In the genomic region with DNA sequence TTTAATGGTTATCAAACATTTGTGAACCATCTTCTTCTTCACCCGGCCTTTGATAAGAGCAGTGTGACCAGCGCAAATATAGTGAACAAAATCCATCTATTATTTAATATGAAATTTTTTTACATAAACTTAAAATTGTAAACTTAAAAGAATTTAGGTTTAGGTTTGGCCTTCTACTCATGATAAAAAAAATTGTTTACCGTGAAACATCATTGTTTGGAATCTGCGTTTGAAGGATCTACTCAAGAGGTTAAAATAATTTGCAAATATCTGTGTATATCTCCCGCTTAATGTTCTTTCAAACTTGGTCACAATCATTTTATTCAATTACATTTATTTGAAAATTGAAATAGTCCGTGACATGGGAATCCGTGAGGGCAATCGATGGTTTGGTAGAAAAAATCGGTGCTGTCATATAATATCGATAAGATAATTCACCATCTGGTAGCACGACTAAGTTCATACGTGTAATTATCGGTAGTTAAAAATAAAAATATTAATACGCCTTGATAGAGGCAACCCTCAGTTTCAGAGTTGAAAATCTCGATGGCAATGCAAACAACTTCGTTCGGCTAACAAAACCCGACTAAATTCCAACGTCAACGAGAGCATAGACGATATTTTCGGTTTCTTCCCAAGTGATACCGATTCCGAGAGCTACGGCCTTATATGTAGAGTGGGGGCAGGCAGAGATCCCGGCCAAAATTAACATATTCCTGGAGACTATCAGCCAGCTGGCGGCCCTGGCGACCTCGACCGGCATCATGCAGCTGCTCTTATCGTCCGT, we compare ENCODE assay signal across 1 fruit fly cellular context.
TF ChIP-seq lines count a peak whose summit lies in the region.

Gene betaGlu (minus strand): TSS at position 59 of the 787 bp plus-strand sequence.
Gene sip3 (plus strand): TSS at position 430 of the 787 bp plus-strand sequence.

TF ChIP-seq in whole organism, embryonic, 481 proteins besides CTCF, POLR2A, EP300 and RAD21 (continued from another document and continues in another):
- peak; percentile 93 for TF ChIP-seq tna (GFP tag; IDR thresholded peaks at IDR 0.05; lab: Robert Waterston, UW; ENCODE audit: partially characterized antibody)
- TF ChIP-seq Ets97D (GFP tag; optimal IDR thresholded peaks at IDR 0.05; lab: Kevin White, UChicago), result peak; percentile 47
- no peak for TF ChIP-seq tgo (GFP tag; IDR thresholded peaks at IDR 0.05; lab: Robert Waterston, UW)
- TF ChIP-seq emc (GFP tag; optimal IDR thresholded peaks at IDR 0.05; lab: Kevin White, UChicago), result no peak
- no peak for TF ChIP-seq kay (GFP tag; optimal IDR thresholded peaks at IDR 0.05; lab: Kevin White, UChicago)
- peak; percentile 12 for TF ChIP-seq CG9437 (GFP tag; optimal IDR thresholded peaks at IDR 0.05; lab: Kevin White, UChicago)
- TF ChIP-seq lbe (GFP tag; optimal IDR thresholded peaks at IDR 0.05; lab: Kevin White, UChicago), result peak; percentile 59
- TF ChIP-seq CG3995 (GFP tag; optimal IDR thresholded peaks at IDR 0.05; lab: Kevin White, UChicago), result peak; percentile 87
- no peak for TF ChIP-seq Hmx (GFP tag; optimal IDR thresholded peaks at IDR 0.05; lab: Kevin White, UChicago)
- peak; percentile 44 for TF ChIP-seq Abd-B (GFP tag; optimal IDR thresholded peaks at IDR 0.05; lab: Kevin White, UChicago)
- TF ChIP-seq vvl (GFP tag; IDR thresholded peaks at IDR 0.05; lab: Robert Waterston, UW), result no peak
- TF ChIP-seq Nf-YC (tag; optimal IDR thresholded peaks at IDR 0.05; lab: Kevin White, UChicago), result peak; percentile 40
- TF ChIP-seq wor (GFP tag; IDR thresholded peaks at IDR 0.05; lab: Robert Waterston, UW), result no peak
- TF ChIP-seq Blimp-1 (GFP tag; optimal IDR thresholded peaks at IDR 0.05; lab: Kevin White, UChicago), result no peak
- TF ChIP-seq mld (GFP tag; IDR thresholded peaks at IDR 0.05; lab: Robert Waterston, UW; ENCODE audit: partially characterized antibody), result peak; percentile 72; the same call in 2 of the 3 replicates
- TF ChIP-seq sim (GFP tag; IDR thresholded peaks at IDR 0.05; lab: Robert Waterston, UW), result no peak
- peak; percentile 6 for TF ChIP-seq Six4 (GFP tag; optimal IDR thresholded peaks at IDR 0.05; lab: Kevin White, UChicago)
- TF ChIP-seq Fer2 (tag; optimal IDR thresholded peaks at IDR 0.05; lab: Kevin White, UChicago), result no peak
- peak; percentile 42 for TF ChIP-seq Hr3 (GFP tag; optimal IDR thresholded peaks at IDR 0.05; lab: Kevin White, UChicago)
- peak; percentile 93 for TF ChIP-seq knrl (GFP tag; IDR thresholded peaks at IDR 0.05; lab: Robert Waterston, UW; ENCODE audit: partially characterized antibody)
- peak; percentile 40 for TF ChIP-seq CG1603 (tag; optimal IDR thresholded peaks at IDR 0.05; lab: Kevin White, UChicago)
- peak; percentile 91 for TF ChIP-seq ato (GFP tag; IDR thresholded peaks at IDR 0.05; lab: Robert Waterston, UW; ENCODE audit: partially characterized antibody)
- no peak for TF ChIP-seq run (tag; optimal IDR thresholded peaks at IDR 0.05; lab: Kevin White, UChicago)
- no peak for TF ChIP-seq fd3F (GFP tag; optimal IDR thresholded peaks at IDR 0.05; lab: Kevin White, UChicago)
- TF ChIP-seq CG14860 (GFP tag; IDR thresholded peaks at IDR 0.05; lab: Robert Waterston, UW; ENCODE audit: partially characterized antibody), result peak; percentile 90
- no peak for TF ChIP-seq Side (GFP tag; optimal IDR thresholded peaks at IDR 0.05; lab: Kevin White, UChicago)
- no peak for TF ChIP-seq btn (GFP tag; optimal IDR thresholded peaks at IDR 0.05; lab: Kevin White, UChicago)
- no peak for TF ChIP-seq B-H1 (GFP tag; IDR thresholded peaks at IDR 0.05; lab: Robert Waterston, UW)
- no peak for TF ChIP-seq CG10321 (GFP tag; IDR thresholded peaks at IDR 0.05; lab: Robert Waterston, UW)
- no peak for TF ChIP-seq Stat92E (GFP tag; optimal IDR thresholded peaks at IDR 0.05; lab: Kevin White, UChicago)
- TF ChIP-seq CG11504 (tag; optimal IDR thresholded peaks at IDR 0.05; lab: Kevin White, UChicago), result no peak
- TF ChIP-seq BEAF-32 (GFP tag; optimal IDR thresholded peaks at IDR 0.05; lab: Kevin White, UChicago), result peak; percentile 93
- no peak for TF ChIP-seq Trl (optimal IDR thresholded peaks at IDR 0.05; lab: Kevin White, UChicago)
- no peak for TF ChIP-seq Trl (GFP tag; optimal IDR thresholded peaks at IDR 0.05; lab: Kevin White, UChicago)
- no peak for TF ChIP-seq Ada2b (GFP tag; IDR thresholded peaks at IDR 0.05; lab: Robert Waterston, UW)
- no peak for TF ChIP-seq ind (GFP tag; optimal IDR thresholded peaks at IDR 0.05; lab: Kevin White, UChicago)
- no peak for TF ChIP-seq CG18011 (GFP tag; optimal IDR thresholded peaks at IDR 0.05; lab: Kevin White, UChicago)
- TF ChIP-seq Doc2 (GFP tag; IDR thresholded peaks at IDR 0.05; lab: Robert Waterston, UW), result no peak
- peak; percentile 19 for TF ChIP-seq CG13775 (GFP tag; optimal IDR thresholded peaks at IDR 0.05; lab: Kevin White, UChicago)
- peak; percentile 83 for TF ChIP-seq Med (GFP tag; lab: Kevin White, UChicago)
- TF ChIP-seq CG1602 (GFP tag; optimal IDR thresholded peaks at IDR 0.05; lab: Kevin White, UChicago), result peak; percentile 11
- no peak for TF ChIP-seq CG8478 (optimal IDR thresholded peaks at IDR 0.05; lab: Kevin White, UChicago)
- peak; percentile 27; the same call in 1 of the 2 replicates for TF ChIP-seq Rfx (GFP tag; IDR thresholded peaks at IDR 0.05; lab: Robert Waterston, UW)
- TF ChIP-seq CG17385 (GFP tag; optimal IDR thresholded peaks at IDR 0.05; lab: Kevin White, UChicago), result peak; percentile 96
- peak in 1 of 2 experiments; percentile 48 for TF ChIP-seq crp (GFP tag; optimal IDR thresholded peaks at IDR 0.05; lab: Kevin White, UChicago)
- no peak for TF ChIP-seq CG11696 (GFP tag; IDR thresholded peaks at IDR 0.05; lab: Robert Waterston, UW)
- no peak for TF ChIP-seq CG3407 (GFP tag; optimal IDR thresholded peaks at IDR 0.05; lab: Kevin White, UChicago)
- TF ChIP-seq CG15696 (tag; optimal IDR thresholded peaks at IDR 0.05; lab: Kevin White, UChicago), result no peak
- TF ChIP-seq CG12236 (GFP tag; optimal IDR thresholded peaks at IDR 0.05; lab: Kevin White, UChicago), result no peak
- no peak for TF ChIP-seq Ravus (GFP tag; IDR thresholded peaks at IDR 0.05; lab: Robert Waterston, UW)
- TF ChIP-seq CG12391 (tag; optimal IDR thresholded peaks at IDR 0.05; lab: Kevin White, UChicago), result peak; percentile 65
- TF ChIP-seq Doc3 (GFP tag; IDR thresholded peaks at IDR 0.05; lab: Robert Waterston, UW; ENCODE audit: partially characterized antibody), result peak; percentile 82
- TF ChIP-seq Pdp1 (GFP tag; optimal IDR thresholded peaks at IDR 0.05; lab: Kevin White, UChicago), result peak in 1 of 2 experiments; percentile 80
- TF ChIP-seq ftz-f1 (GFP tag; optimal IDR thresholded peaks at IDR 0.05; lab: Kevin White, UChicago), result peak; percentile 8
- TF ChIP-seq CG9932 (GFP tag; IDR thresholded peaks at IDR 0.05; lab: Robert Waterston, UW), result peak; percentile 48; the same call in 1 of the 2 replicates
- peak in 1 of 3 experiments; percentile 46 for TF ChIP-seq lola (GFP tag; optimal IDR thresholded peaks at IDR 0.05; lab: Kevin White, UChicago)
- TF ChIP-seq CG18619 (GFP tag; optimal IDR thresholded peaks at IDR 0.05; lab: Kevin White, UChicago), result no peak
- TF ChIP-seq wek (GFP tag; optimal IDR thresholded peaks at IDR 0.05; lab: Kevin White, UChicago), result no peak
- peak; percentile 25 for TF ChIP-seq grau (tag; optimal IDR thresholded peaks at IDR 0.05; lab: Kevin White, UChicago)
- no peak for TF ChIP-seq ttk (GFP tag; IDR thresholded peaks at IDR 0.05; lab: Robert Waterston, UW)
- peak; percentile 65; the same call in 1 of the 4 replicates for TF ChIP-seq chinmo (GFP tag; IDR thresholded peaks at IDR 0.05; lab: Robert Waterston, UW; ENCODE audit: partially characterized antibody)
- no peak for TF ChIP-seq E2f1 (GFP tag; IDR thresholded peaks at IDR 0.05; lab: Robert Waterston, UW)
- peak; percentile 13 for TF ChIP-seq Hsf (GFP tag; optimal IDR thresholded peaks at IDR 0.05; lab: Kevin White, UChicago)
- TF ChIP-seq unpg (GFP tag; optimal IDR thresholded peaks at IDR 0.05; lab: Kevin White, UChicago), result no peak
- TF ChIP-seq bsh (GFP tag; optimal IDR thresholded peaks at IDR 0.05; lab: Kevin White, UChicago), result no peak
- no peak for TF ChIP-seq gcm (GFP tag; optimal IDR thresholded peaks at IDR 0.05; lab: Kevin White, UChicago)
- peak; percentile 56 for TF ChIP-seq Dp (GFP tag; optimal IDR thresholded peaks at IDR 0.05; lab: Kevin White, UChicago)
- peak; percentile 11 for TF ChIP-seq CG18764 (GFP tag; optimal IDR thresholded peaks at IDR 0.05; lab: Kevin White, UChicago)
- TF ChIP-seq sens (GFP tag; lab: Kevin White, UChicago), result peak; percentile 83
- TF ChIP-seq HmgZ (tag; optimal IDR thresholded peaks at IDR 0.05; lab: Kevin White, UChicago), result peak; percentile 43
- no peak for TF ChIP-seq CG4854 (GFP tag; optimal IDR thresholded peaks at IDR 0.05; lab: Kevin White, UChicago)
- peak; percentile 89 for TF ChIP-seq unc-4 (GFP tag; IDR thresholded peaks at IDR 0.05; lab: Robert Waterston, UW; ENCODE audit: partially characterized antibody)
- TF ChIP-seq CG4617 (GFP tag; optimal IDR thresholded peaks at IDR 0.05; lab: Kevin White, UChicago; ENCODE audit: borderline replicate concordance), result peak; percentile 28
- peak; percentile 21 for TF ChIP-seq dmrt11E (tag; optimal IDR thresholded peaks at IDR 0.05; lab: Kevin White, UChicago)
- no peak for TF ChIP-seq bowl (GFP tag; IDR thresholded peaks at IDR 0.05; lab: Robert Waterston, UW)
- TF ChIP-seq stwl (tag; optimal IDR thresholded peaks at IDR 0.05; lab: Kevin White, UChicago), result peak; percentile 49
- TF ChIP-seq grn (GFP tag; optimal IDR thresholded peaks at IDR 0.05; lab: Kevin White, UChicago), result peak; percentile 22
- TF ChIP-seq CG31441 (GFP tag; IDR thresholded peaks at IDR 0.05; lab: Robert Waterston, UW), result peak; percentile 22; the same call in 1 of the 2 replicates
- peak; percentile 20 for TF ChIP-seq Myb (GFP tag; optimal IDR thresholded peaks at IDR 0.05; lab: Kevin White, UChicago)
- no peak for TF ChIP-seq CG8281 (tag; optimal IDR thresholded peaks at IDR 0.05; lab: Kevin White, UChicago)
- TF ChIP-seq Dip3 (GFP tag; optimal IDR thresholded peaks at IDR 0.05; lab: Kevin White, UChicago), result no peak
- TF ChIP-seq ab (GFP tag; optimal IDR thresholded peaks at IDR 0.05; lab: Kevin White, UChicago), result no peak
- peak; percentile 20 for TF ChIP-seq CG9727 (GFP tag; optimal IDR thresholded peaks at IDR 0.05; lab: Kevin White, UChicago)
- TF ChIP-seq dm (GFP tag; optimal IDR thresholded peaks at IDR 0.05; lab: Kevin White, UChicago), result no peak
- no peak for TF ChIP-seq eve (GFP tag; optimal IDR thresholded peaks at IDR 0.05; lab: Kevin White, UChicago)
- no peak for TF ChIP-seq bcd (GFP tag; optimal IDR thresholded peaks at IDR 0.05; lab: Kevin White, UChicago)
- peak; percentile 4 for TF ChIP-seq CG18476 (GFP tag; optimal IDR thresholded peaks at IDR 0.05; lab: Kevin White, UChicago)
- peak; percentile 15 for TF ChIP-seq mam (GFP tag; optimal IDR thresholded peaks at IDR 0.05; lab: Kevin White, UChicago)
- no peak for TF ChIP-seq ewg (GFP tag; optimal IDR thresholded peaks at IDR 0.05; lab: Kevin White, UChicago)
- TF ChIP-seq CG2116 (GFP tag; optimal IDR thresholded peaks at IDR 0.05; lab: Kevin White, UChicago), result peak; percentile 89
- TF ChIP-seq psq (GFP tag; optimal IDR thresholded peaks at IDR 0.05; lab: Kevin White, UChicago), result no peak
- TF ChIP-seq CG4730 (GFP tag; IDR thresholded peaks at IDR 0.05; lab: Robert Waterston, UW), result no peak
- peak; percentile 3 for TF ChIP-seq CG13624 (GFP tag; optimal IDR thresholded peaks at IDR 0.05; lab: Kevin White, UChicago)
- TF ChIP-seq CG15514 (GFP tag; optimal IDR thresholded peaks at IDR 0.05; lab: Kevin White, UChicago), result peak; percentile 94
- TF ChIP-seq CG31365 (tag; optimal IDR thresholded peaks at IDR 0.05; lab: Kevin White, UChicago), result no peak
- no peak for TF ChIP-seq usp (GFP tag; optimal IDR thresholded peaks at IDR 0.05; lab: Kevin White, UChicago)
- TF ChIP-seq Dref (GFP tag; IDR thresholded peaks at IDR 0.05; lab: Robert Waterston, UW), result peak; percentile 91
- no peak for TF ChIP-seq CG2678 (tag; optimal IDR thresholded peaks at IDR 0.05; lab: Kevin White, UChicago)
- TF ChIP-seq CG1529 (GFP tag; optimal IDR thresholded peaks at IDR 0.05; lab: Kevin White, UChicago), result no peak
- no peak for TF ChIP-seq onecut (GFP tag; IDR thresholded peaks at IDR 0.05; lab: Robert Waterston, UW)
- peak; percentile 91 for TF ChIP-seq Dll (GFP tag; IDR thresholded peaks at IDR 0.05; lab: Robert Waterston, UW; ENCODE audit: partially characterized antibody)
- no peak for TF ChIP-seq gsb (GFP tag; IDR thresholded peaks at IDR 0.05; lab: Robert Waterston, UW)
- TF ChIP-seq Usf (GFP tag; optimal IDR thresholded peaks at IDR 0.05; lab: Kevin White, UChicago), result no peak
- TF ChIP-seq PHDP (tag; optimal IDR thresholded peaks at IDR 0.05; lab: Kevin White, UChicago), result peak; percentile 3
- TF ChIP-seq CG17186 (GFP tag; optimal IDR thresholded peaks at IDR 0.05; lab: Kevin White, UChicago), result peak; percentile 55
- peak; percentile 47 for TF ChIP-seq CG30020 (tag; optimal IDR thresholded peaks at IDR 0.05; lab: Kevin White, UChicago)
- no peak for TF ChIP-seq NK7.1 (GFP tag; optimal IDR thresholded peaks at IDR 0.05; lab: Kevin White, UChicago)
- TF ChIP-seq sug (tag; optimal IDR thresholded peaks at IDR 0.05; lab: Kevin White, UChicago), result peak; percentile 20
- peak; percentile 91 for TF ChIP-seq nerfin-2 (GFP tag; IDR thresholded peaks at IDR 0.05; lab: Robert Waterston, UW; ENCODE audit: partially characterized antibody)
- no peak for TF ChIP-seq tll (GFP tag; optimal IDR thresholded peaks at IDR 0.05; lab: Kevin White, UChicago)
- peak; percentile 62 for TF ChIP-seq CG2129 (GFP tag; IDR thresholded peaks at IDR 0.05; lab: Robert Waterston, UW; ENCODE audit: partially characterized antibody)
- TF ChIP-seq B-H2 (GFP tag; optimal IDR thresholded peaks at IDR 0.05; lab: Kevin White, UChicago), result no peak
- TF ChIP-seq CG9797 (GFP tag; optimal IDR thresholded peaks at IDR 0.05; lab: Kevin White, UChicago), result peak; percentile 52
- no peak for TF ChIP-seq H2.0 (GFP tag; IDR thresholded peaks at IDR 0.05; lab: Robert Waterston, UW)
- TF ChIP-seq pzg (GFP tag; optimal IDR thresholded peaks at IDR 0.05; lab: Kevin White, UChicago), result peak; percentile 72
- peak; percentile 92 for TF ChIP-seq sna (GFP tag; IDR thresholded peaks at IDR 0.05; lab: Robert Waterston, UW; ENCODE audit: partially characterized antibody)
- peak; percentile 89 for TF ChIP-seq CG34224 (GFP tag; IDR thresholded peaks at IDR 0.05; lab: Robert Waterston, UW; ENCODE audit: partially characterized antibody)
- TF ChIP-seq dpn (GFP tag; optimal IDR thresholded peaks at IDR 0.05; lab: Kevin White, UChicago), result peak; percentile 2 to 21
- TF ChIP-seq scrt (GFP tag; optimal IDR thresholded peaks at IDR 0.05; lab: Kevin White, UChicago), result no peak
- no peak for TF ChIP-seq Sry-β (GFP tag; optimal IDR thresholded peaks at IDR 0.05; lab: Kevin White, UChicago)
- TF ChIP-seq Hey (tag; optimal IDR thresholded peaks at IDR 0.05; lab: Kevin White, UChicago), result no peak
- TF ChIP-seq Nf-YB (GFP tag; optimal IDR thresholded peaks at IDR 0.05; lab: Kevin White, UChicago), result no peak
